Fruit fly (Drosophila melanogaster) S2 (cell line): ENCODE results near the gene Cdk12.

Experiments used
- CG8478 ChIP-seq: fragments of >200 bp; optimal IDR thresholded peaks from 2 replicates; lab custom pipeline; 2018
- CTCF ChIP-seq, 2 experiments: fragments of >200 bp; optimal IDR thresholded peaks; 2 replicates each; lab custom pipeline; 2018

Cdk12 gene

DNA sequence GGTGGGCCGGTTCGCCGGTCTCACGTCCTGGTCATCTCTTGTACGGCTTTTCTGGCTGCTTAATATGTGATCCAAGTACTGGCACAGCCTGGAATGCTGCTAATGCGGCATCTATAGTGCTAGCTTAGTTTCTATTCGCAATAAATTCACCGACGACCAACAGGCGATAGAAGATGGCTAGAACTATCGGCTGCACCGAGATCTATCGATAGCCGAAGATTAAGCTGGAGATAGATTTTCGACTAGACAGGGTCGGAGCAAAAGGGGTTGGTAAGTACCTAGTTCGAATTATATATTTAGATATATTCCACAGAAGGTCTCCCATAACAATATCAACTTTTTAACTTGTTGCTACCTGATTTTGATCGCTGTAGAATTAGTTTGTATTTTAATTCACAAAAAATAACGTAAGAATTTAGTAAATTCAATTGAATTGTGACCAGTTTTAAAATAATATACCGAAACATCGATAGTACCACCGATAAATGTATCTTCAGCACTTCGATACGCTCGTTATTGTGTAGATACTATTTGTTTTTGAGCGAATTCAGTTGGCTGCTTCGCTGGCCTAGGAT is 8.7 kb upstream of the Cdk12 start, which contains the start of the genes Glg1 and M6:
Gene Glg1 (minus strand): TSS at position 185 of the 575 bp plus-strand sequence.
Gene M6 (plus strand): TSS at position 499 of the 575 bp plus-strand sequence.
- TF ChIP-seq CTCF (optimal IDR thresholded peaks at IDR 0.05; lab: Kevin White, UChicago) (peak; percentile 27 to 47), CG8478 (lab: Kevin White, UChicago) (no peak)

DNA sequence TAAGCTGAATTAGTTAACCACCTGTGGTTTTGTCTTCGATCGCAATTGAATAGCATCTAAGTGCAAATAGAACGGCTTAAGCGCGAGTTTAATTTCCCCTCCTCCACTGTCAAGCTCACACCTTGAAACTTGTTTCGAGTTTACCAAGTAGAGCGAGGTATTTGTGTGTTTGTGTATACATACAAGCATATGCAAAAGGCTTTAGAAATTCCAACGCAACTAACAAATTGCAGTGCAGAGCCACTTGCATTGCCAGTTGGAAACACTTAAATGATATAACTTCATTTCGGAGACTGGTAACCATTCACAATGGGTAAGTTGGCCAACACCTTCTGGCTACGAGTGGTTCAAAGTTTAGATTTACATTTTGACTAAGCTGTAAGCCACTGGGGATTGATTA is 8.2 kb upstream of the Cdk12 start:
- no peak for TF ChIP-seq CG8478 (lab: Kevin White, UChicago)
- no peak for TF ChIP-seq CTCF (optimal IDR thresholded peaks at IDR 0.05; lab: Kevin White, UChicago)

DNA sequence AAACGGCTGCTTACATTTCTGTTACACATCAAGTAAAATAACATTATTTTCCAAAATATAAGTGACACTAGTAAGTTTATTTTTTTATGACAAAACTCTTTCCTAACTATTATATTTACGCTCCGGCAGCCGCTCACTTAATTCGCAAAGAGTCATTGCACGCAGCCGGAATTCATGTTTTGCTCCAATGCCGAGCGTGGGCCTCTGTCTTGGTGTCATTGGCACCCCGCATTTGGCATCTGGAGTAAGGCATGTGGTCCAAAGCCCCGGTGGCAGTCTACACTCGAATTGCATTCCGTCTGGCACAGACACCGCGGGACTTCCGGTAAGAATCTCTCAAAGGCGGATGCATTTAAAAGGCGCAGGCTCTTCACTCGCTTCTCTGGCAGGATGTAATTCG is 7.5 kb upstream of the Cdk12 start:
- no peak for TF ChIP-seq CG8478 (lab: Kevin White, UChicago)
- TF ChIP-seq CTCF (optimal IDR thresholded peaks at IDR 0.05; lab: Kevin White, UChicago): no peak

DNA sequence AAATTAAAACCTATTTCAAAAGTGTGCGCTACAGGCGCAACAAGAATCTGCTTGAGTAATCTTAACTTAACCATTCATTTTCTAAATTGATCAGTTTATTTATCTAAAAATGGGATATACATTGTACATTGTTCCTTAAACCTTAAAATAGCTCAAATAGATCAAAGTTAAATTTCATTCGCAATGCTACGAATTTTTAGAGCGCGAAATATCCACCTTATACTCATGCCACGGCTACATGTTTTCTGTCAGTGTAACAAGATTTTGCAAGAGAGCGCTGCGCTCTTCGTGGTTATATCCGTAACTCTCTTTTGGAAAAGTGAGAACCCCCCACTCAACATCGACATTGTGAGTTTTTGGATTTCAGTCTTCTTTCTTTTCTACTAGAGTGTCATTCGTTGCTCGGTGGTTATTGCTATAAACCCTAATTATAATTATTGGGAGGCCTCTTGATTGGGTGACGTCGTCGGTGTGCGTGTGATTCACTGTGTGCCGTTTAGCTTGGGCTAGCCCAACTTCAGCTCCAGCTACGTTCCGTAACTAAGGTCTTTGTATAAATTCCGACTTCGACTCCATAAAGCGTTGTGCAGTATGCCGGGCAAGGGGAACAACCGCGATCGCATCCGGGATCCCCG is 6.5 kb upstream of the Cdk12 start:
- TF ChIP-seq CG8478 (lab: Kevin White, UChicago) (no peak), CTCF (optimal IDR thresholded peaks at IDR 0.05; lab: Kevin White, UChicago) (no peak)

DNA sequence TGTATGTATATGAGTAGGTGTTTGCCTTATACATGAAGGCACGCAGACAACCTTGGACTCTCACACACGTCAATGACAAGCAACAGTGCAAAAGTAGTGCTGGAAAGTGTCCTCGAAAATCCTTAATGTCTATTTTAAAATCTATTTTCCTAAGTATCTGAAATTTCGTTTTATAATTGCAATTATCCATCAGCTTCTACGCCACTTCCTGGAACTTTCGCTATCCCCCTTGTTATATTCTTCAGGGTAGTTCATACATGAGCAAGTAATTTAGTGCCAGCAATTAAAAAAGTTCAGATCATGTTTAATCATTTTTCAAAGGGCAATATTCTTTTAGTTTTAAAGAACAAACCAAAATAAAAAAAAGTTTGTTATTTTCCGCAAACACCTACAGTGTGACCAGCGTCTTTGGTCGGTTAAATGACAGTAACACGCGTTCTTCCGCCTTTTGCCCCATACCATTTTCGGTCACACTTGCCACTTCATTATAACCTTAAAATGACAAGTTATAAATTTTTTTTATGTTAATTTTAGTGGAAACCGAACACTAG is 685 bp downstream of the Cdk12 start:
- no peak for TF ChIP-seq CG8478 (lab: Kevin White, UChicago)
- no peak for TF ChIP-seq CTCF (optimal IDR thresholded peaks at IDR 0.05; lab: Kevin White, UChicago)

DNA sequence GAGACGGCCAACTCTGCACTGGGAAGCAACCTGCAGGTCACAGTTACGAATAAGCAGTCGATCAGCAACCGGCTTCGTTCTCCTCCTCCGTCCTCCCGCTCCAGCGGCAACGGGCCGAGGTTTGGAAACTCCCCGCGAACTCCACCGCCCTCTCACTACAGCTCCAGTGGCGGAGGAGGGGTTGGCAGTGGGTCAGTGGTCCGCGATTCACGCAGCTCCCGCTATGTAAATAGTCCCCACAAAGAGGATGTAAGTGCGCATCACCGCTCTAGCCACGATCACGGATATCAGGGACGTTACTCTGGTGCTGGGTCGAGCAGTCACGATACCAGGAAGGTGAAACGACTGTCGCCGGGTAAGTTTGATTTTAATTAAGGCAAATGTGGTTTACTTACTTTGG is 2.2 kb downstream of the Cdk12 start:
- no peak for TF ChIP-seq CG8478 (lab: Kevin White, UChicago)
- no peak for TF ChIP-seq CTCF (optimal IDR thresholded peaks at IDR 0.05; lab: Kevin White, UChicago)

DNA sequence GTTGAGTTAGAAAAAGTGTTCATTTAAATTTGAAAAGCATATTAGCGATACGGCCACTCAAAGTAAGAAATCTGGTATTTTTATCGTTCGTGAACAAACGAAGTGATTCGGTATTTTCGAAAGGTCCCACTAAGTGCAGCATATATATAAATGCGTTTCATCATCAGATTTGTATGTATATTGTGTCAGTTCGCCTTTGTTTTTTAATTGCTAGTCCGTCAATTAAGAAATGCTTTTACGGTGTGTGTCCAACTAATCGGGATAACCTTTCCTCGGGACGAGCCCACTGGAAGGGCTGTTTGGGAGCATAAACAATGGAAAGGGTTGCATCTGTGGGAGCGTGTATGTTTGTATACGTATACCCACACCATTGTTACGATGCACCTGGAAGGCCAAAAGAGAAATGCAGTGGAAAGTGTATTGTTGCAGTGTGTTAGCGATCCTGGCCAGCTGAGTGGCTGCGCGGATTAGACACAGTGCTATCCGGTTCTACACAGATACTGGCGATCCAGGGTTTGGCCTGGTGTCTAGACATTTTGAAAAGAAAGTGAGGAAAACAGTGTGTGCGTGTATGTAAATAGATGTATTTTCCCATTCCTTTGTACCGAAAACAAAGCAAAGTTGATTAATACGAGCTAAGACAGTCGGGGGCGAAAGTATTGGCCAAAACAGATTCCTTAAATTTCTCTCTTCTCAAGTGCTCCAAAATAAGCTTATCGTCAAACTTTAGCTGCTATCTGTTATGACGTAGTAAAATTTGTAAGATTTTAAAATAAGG is 7.1 kb downstream of the Cdk12 start, which contains the start of gene CG7611:
Gene CG7611 (plus strand): TSS at position 128 of the 778 bp plus-strand sequence.
- TF ChIP-seq CG8478 (lab: Kevin White, UChicago): no peak
- peak in 1 of 2 experiments; percentile 1 for TF ChIP-seq CTCF (optimal IDR thresholded peaks at IDR 0.05; lab: Kevin White, UChicago)

DNA sequence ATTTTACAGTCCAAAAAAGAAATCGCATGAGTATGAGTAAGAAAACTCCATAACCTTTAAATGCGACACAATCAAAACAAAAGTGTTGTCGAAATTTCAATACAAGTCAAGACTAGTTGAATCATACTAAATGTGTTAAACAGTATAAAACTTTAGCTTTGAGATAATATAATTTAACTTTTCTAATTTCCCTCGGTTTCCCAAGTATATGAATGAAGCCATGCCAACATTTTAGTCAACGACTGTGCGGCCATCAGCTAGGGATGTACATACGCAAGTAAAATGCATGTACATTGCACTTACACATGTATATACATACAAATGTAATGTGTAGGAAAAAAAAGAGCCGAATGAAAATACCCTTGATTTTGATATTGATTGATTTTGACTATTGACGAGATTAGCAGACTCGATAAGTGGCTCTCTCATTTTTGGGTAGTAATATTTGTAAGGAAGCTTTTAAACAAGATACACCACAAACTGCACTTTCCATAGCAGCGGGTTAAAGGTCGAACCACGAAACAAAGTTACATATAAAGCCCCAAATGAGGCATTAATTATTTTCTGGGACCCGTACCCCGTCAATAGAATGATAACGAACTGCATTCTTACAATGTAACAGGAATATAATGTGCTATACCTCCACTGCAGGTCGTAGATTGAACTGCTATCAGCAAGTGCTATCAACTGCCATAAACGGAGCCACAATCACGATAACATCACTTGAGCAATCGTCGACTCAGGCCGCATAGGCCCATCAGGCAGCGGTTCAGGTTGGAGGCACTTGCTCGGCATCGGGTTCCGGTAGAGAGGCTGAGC is 8.2 kb downstream of the Cdk12 start:
- TF ChIP-seq CTCF (optimal IDR thresholded peaks at IDR 0.05; lab: Kevin White, UChicago): no peak
- no peak for TF ChIP-seq CG8478 (lab: Kevin White, UChicago)

DNA sequence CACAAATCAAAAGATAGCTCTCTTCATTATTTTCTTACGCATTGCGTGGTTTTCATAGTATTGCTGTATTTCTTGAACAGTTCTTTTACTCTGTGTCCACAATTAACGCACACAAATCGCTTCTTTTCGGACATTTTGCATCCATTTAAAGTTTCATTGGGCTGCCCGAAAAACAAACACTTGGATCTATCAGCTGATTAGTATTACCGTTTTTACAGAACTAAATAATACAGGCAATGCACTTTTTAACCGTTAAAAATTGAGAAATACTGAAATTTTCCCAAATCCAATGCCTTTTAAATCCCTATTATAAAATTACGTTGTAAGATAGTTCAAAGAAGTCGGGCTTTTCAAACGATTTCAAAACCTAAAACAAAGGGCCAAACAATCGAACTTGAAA is 13.0 kb downstream of the Cdk12 start, which contains the start of gene Arv1:
Gene Arv1 (minus strand): TSS at position 226 of the 400 bp plus-strand sequence.
- TF ChIP-seq CTCF (optimal IDR thresholded peaks at IDR 0.05; lab: Kevin White, UChicago) (no peak), CG8478 (lab: Kevin White, UChicago) (no peak)

DNA sequence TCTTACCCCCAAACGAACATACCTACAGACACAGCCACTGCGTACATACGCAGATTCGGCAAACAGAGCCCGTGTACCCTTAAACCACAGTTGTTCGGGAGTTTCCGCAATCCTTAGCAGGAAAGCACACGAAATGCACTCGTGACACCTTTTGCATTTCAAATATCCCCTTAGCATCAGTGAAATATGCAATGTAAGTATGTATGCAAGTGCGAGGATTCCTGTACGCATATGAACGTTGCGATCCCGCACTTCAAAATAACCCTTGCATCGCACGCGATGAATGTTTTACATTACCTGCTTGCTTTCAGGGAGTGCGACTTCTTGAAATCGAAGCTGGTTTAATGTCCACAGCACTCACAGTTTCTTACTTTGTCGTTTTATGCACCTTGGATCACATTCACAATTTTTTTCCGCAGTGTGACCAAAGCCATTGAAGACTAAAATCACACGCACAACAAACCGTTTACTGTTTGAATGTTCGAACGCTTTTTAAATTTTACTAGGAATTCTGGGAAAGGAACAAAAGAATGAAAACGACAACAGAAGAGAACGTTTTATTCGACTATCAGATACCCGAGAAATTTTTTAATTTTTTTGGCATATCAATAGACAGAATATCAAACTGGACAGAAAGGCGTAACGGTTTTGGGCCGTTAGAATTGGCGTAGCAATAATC is 17.3 kb downstream of the Cdk12 start, which contains the start of gene Mkrn1:
Gene Mkrn1 (minus strand): TSS at position 444 of the 679 bp plus-strand sequence.
- TF ChIP-seq CTCF (optimal IDR thresholded peaks at IDR 0.05; lab: Kevin White, UChicago) (peak in 1 of 2 experiments; percentile 40), CG8478 (lab: Kevin White, UChicago) (no peak)

DNA sequence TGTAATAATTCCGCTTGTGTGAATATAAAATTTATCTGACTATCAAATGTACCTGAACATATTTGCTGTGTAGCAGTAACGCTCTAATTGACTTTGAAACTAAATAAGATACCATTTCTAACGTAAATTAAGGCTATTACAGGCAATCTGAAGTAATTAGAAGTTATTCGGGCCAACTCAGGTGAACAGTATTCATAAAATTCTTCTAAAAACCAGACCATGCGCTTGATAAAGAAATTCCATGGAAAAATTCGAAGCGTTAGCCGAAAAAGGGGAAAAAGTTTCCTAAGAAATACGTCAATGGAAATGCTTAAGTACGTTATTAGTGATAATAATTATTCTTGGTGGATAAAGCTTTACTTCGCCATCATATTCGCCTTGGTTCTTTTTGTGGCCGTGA is 18.3 kb downstream of the Cdk12 start, which contains the start of gene ppk5:
Gene ppk5 (plus strand): TSS at position 301 of the 400 bp plus-strand sequence.
- TF ChIP-seq CG8478 (lab: Kevin White, UChicago) (no peak), CTCF (optimal IDR thresholded peaks at IDR 0.05; lab: Kevin White, UChicago) (no peak)

DNA sequence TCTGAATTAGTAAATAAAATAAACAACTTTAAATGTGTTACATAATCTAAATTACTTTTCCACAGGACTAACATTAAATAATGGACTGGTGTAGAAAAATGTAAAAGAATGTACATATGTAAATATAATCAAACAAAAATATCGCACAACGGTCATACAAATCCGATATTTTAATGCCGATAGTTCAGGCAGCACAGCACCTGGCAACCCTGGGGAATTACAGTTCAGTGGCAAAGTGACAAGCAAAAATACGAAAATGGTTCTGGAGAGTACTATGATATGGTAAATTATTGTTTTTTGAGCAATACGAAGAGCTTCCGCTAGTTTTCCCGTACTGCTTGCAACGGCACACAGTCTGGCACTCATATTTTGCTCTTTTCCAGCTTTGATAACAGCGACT is 20.8 kb downstream of the Cdk12 start, which contains the start of gene Rpn10:
Gene Rpn10 (plus strand): TSS at position 144 of the 400 bp plus-strand sequence.
- TF ChIP-seq CG8478 (lab: Kevin White, UChicago): no peak
- TF ChIP-seq CTCF (optimal IDR thresholded peaks at IDR 0.05; lab: Kevin White, UChicago): peak; percentile 39 to 50

DNA sequence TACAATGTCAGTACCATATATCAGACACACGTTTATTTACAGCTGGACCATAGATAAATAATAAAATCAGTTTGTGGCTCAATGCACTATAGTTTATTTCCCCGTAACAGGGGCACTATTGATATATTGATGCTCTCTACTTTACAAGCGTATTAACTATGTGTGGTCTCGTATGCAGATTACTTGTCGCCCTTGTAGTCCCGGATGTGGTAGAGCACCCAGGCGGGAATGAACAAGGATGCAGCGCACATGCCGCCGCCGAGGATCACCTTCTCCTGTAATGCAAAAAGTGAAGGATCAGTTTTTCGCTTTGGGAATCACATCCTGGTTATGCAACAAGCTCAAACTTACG is 22.8 kb downstream of the Cdk12 start:
- TF ChIP-seq CG8478 (lab: Kevin White, UChicago) (no peak), CTCF (optimal IDR thresholded peaks at IDR 0.05; lab: Kevin White, UChicago) (no peak)
